Worm (Caenorhabditis elegans): ENCODE data around the gene W07G1.1.

- TF ChIP-seq sptf-1 (tag; optimal IDR thresholded peaks at IDR 0.05) (no peak), nhr-76 (tag; optimal IDR thresholded peaks at IDR 0.05) (no peak), elt-3 (tag; optimal IDR thresholded peaks at IDR 0.05) (no peak), nhr-237 (tag; optimal IDR thresholded peaks at IDR 0.05) (no peak), nhr-12 (tag; optimal IDR thresholded peaks at IDR 0.05) (no peak), ham-2 (GFP tag; optimal IDR thresholded peaks at IDR 0.05) (no peak), ceh-83 (GFP tag; optimal IDR thresholded peaks at IDR 0.05) (no peak), snpc-4 (tag; optimal IDR thresholded peaks at IDR 0.05) (no peak), mab-5 (tag; optimal IDR thresholded peaks at IDR 0.05) (no peak), pha-4 (tag; optimal IDR thresholded peaks at IDR 0.05) (no peak), ces-1 (GFP tag; optimal IDR thresholded peaks at IDR 0.05) (no peak)
Measured at ce11 chrII:13977701-13978100, 38.3 kb upstream of the W07G1.1 start.
